Fruit fly (Drosophila melanogaster) whole organism, embryonic: ENCODE measurements around the gene fred.

Experiments used
- B-H2 ChIP-seq: fragments of 200-800 bp; sonication (Bioruptor generic); optimal IDR thresholded peaks from 2 replicates; lab custom pipeline; 2018; ENCODE audit warnings: missing biosample characterization, mild to moderate bottlenecking, missing genetic modification characterization
- CG10267 ChIP-seq: fragments of 200-800 bp; sonication (Bioruptor generic); optimal IDR thresholded peaks from 2 replicates; lab custom pipeline; 2018; ENCODE audit warnings: missing biosample characterization, mild to moderate bottlenecking, missing genetic modification characterization, moderate library complexity
- CG10321 ChIP-seq: fragments of 200-800 bp; sonication (Bioruptor generic); IDR thresholded peaks from 2 replicates; pipeline ENCODE4 v1.3.6; 2022; ENCODE audit warnings: missing biosample characterization, missing genetic modification characterization
- CG10431 ChIP-seq: fragments of 200-800 bp; sonication (Bioruptor generic); optimal IDR thresholded peaks from 3 replicates; lab custom pipeline; 2018; ENCODE audit warnings: missing biosample characterization, mild to moderate bottlenecking, missing genetic modification characterization
- CG11093 ChIP-seq: fragments of 200-800 bp; sonication (Bioruptor generic); IDR thresholded peaks from 3 replicates; pipeline ENCODE4 v1.3.6; 2022; ENCODE audit warnings: missing biosample characterization, missing genetic modification characterization
- CG11456 ChIP-seq: fragments of 200-800 bp; sonication (Bioruptor generic); IDR thresholded peaks from 3 replicates; pipeline ENCODE4 v1.3.6; 2022; ENCODE audit warnings: missing biosample characterization, missing genetic modification characterization
- CG11696 ChIP-seq: fragments of 200-800 bp; sonication (Bioruptor generic); IDR thresholded peaks from 2 replicates; pipeline ENCODE4 v1.3.6; 2022; ENCODE audit warnings: missing biosample characterization, missing genetic modification characterization
- CG1233 ChIP-seq: fragments of 200-800 bp; sonication (Bioruptor generic); optimal IDR thresholded peaks from 4 replicates; lab custom pipeline; 2018; ENCODE audit warnings: missing biosample characterization, mild to moderate bottlenecking, missing genetic modification characterization
- CG12659 ChIP-seq: fragments of 200-800 bp; sonication (Bioruptor generic); optimal IDR thresholded peaks from 3 replicates; lab custom pipeline; 2017; ENCODE audit warnings: mild to moderate bottlenecking, missing biosample characterization, missing genetic modification reagents, missing genetic modification characterization
- CG13894 ChIP-seq: fragments of 200-800 bp; sonication (Bioruptor generic); optimal IDR thresholded peaks from 3 replicates; lab custom pipeline; 2018; ENCODE audit warnings: missing biosample characterization, mild to moderate bottlenecking, missing genetic modification characterization, moderate library complexity
- CG14965 ChIP-seq: fragments of 200-800 bp; sonication (Bioruptor generic); optimal IDR thresholded peaks from 2 replicates; lab custom pipeline; 2016; ENCODE audit warnings: missing biosample characterization, missing genetic modification characterization, borderline replicate concordance
- CG1647 ChIP-seq: fragments of 200-800 bp; sonication (Bioruptor generic); optimal IDR thresholded peaks from 3 replicates; lab custom pipeline; 2016; ENCODE audit warnings: missing biosample characterization, missing genetic modification characterization
- CG17829 ChIP-seq: fragments of 200-800 bp; optimal IDR thresholded peaks from 2 replicates; lab custom pipeline; 2019; ENCODE audit warnings: missing biosample characterization, mild to moderate bottlenecking, missing genetic modification characterization, moderate library complexity
- CG2116 ChIP-seq: fragments of 200-800 bp; sonication (Bioruptor generic); optimal IDR thresholded peaks from 3 replicates; lab custom pipeline; 2018; ENCODE audit warnings: missing biosample characterization, mild to moderate bottlenecking, missing genetic modification characterization
- CG31365 ChIP-seq: fragments of 200-800 bp; sonication (Bioruptor generic); optimal IDR thresholded peaks from 2 replicates; lab custom pipeline; 2018; ENCODE audit warnings: missing biosample characterization, mild to moderate bottlenecking, missing genetic modification characterization
- CG3163 ChIP-seq: fragments of 200-800 bp; sonication (Bioruptor generic); optimal IDR thresholded peaks from 3 replicates; lab custom pipeline; 2016; ENCODE audit warnings: missing biosample characterization, missing genetic modification characterization
- CG32772 ChIP-seq: fragments of 200-800 bp; sonication (Bioruptor generic); IDR thresholded peaks from 2 replicates; pipeline ENCODE4 v1.3.6; 2022; ENCODE audit warnings: missing biosample characterization, missing genetic modification characterization
- CG3281 ChIP-seq: fragments of 200-800 bp; sonication (Bioruptor generic); optimal IDR thresholded peaks from 3 replicates; lab custom pipeline; 2017; ENCODE audit warnings: missing biosample characterization, mild to moderate bottlenecking, missing genetic modification characterization
- CG33213 ChIP-seq: fragments of 200-800 bp; sonication (Bioruptor generic); optimal IDR thresholded peaks from 3 replicates; lab custom pipeline; 2016; ENCODE audit warnings: missing biosample characterization, missing genetic modification characterization
- CG33557 ChIP-seq: fragments of 200-800 bp; sonication (Bioruptor generic); optimal IDR thresholded peaks from 2 replicates; lab custom pipeline; 2019; ENCODE audit warnings: missing biosample characterization, mild to moderate bottlenecking, missing genetic modification characterization, moderate library complexity
- CG4617 ChIP-seq: fragments of 200-800 bp; sonication (Bioruptor generic); optimal IDR thresholded peaks from 3 replicates; lab custom pipeline; 2016; ENCODE audit warnings: missing biosample characterization, missing genetic modification characterization, borderline replicate concordance
- CG4707 ChIP-seq: fragments of 200-800 bp; sonication (Bioruptor generic); optimal IDR thresholded peaks from 2 replicates; lab custom pipeline; 2018; ENCODE audit warnings: missing biosample characterization, mild to moderate bottlenecking, missing genetic modification characterization, moderate library complexity
- CG6791 ChIP-seq: fragments of 200-800 bp; sonication (Bioruptor generic); IDR thresholded peaks from 3 replicates; pipeline ENCODE4 v1.3.6; 2022; ENCODE audit warnings: missing biosample characterization, missing genetic modification characterization; ENCODE audit not compliant: partially characterized antibody
- Chrac-16 ChIP-seq: fragments of 200-800 bp; sonication (Bioruptor generic); optimal IDR thresholded peaks from 3 replicates; lab custom pipeline; 2016; ENCODE audit warnings: missing biosample characterization, missing genetic modification characterization
- D19B ChIP-seq: fragments of 200-800 bp; sonication (Bioruptor generic); optimal IDR thresholded peaks from 2 replicates; lab custom pipeline; 2017; ENCODE audit warnings: missing biosample characterization, mild to moderate bottlenecking, missing genetic modification characterization
- Deaf1 ChIP-seq: fragments of 200-800 bp; optimal IDR thresholded peaks from 3 replicates; lab custom pipeline; 2019; ENCODE audit warnings: missing biosample characterization, mild to moderate bottlenecking, missing genetic modification characterization, moderate library complexity
- Dip3 ChIP-seq: fragments of 200-800 bp; sonication (Bioruptor generic); optimal IDR thresholded peaks from 3 replicates; lab custom pipeline; 2016; ENCODE audit warnings: missing biosample characterization, missing genetic modification characterization
- Fer1 ChIP-seq: fragments of 200-800 bp; sonication (Bioruptor generic); optimal IDR thresholded peaks from 2 replicates; lab custom pipeline; 2017; ENCODE audit warnings: missing biosample characterization, mild to moderate bottlenecking, missing genetic modification characterization
- HmgD ChIP-seq: fragments of 200-800 bp; sonication (Bioruptor generic); optimal IDR thresholded peaks from 3 replicates; lab custom pipeline; 2016; ENCODE audit warnings: missing biosample characterization, missing genetic modification characterization
- Lpt ChIP-seq: fragments of >200 bp; optimal IDR thresholded peaks from 2 replicates; lab custom pipeline; 2018; ENCODE audit warnings: missing biosample characterization, missing genetic modification characterization
- Oaz ChIP-seq: fragments of 200-800 bp; sonication (Bioruptor generic); IDR thresholded peaks from 2 replicates; pipeline ENCODE4 v1.3.6; 2022; ENCODE audit warnings: missing biosample characterization, missing genetic modification characterization
- Sry-β ChIP-seq: fragments of 200-800 bp; sonication (Bioruptor generic); optimal IDR thresholded peaks from 2 replicates; lab custom pipeline; 2018; ENCODE audit warnings: missing biosample characterization, mild to moderate bottlenecking, missing genetic modification characterization, moderate library complexity
- ash1 ChIP-seq: fragments of 200-800 bp; sonication (Bioruptor generic); optimal IDR thresholded peaks from 2 replicates; lab custom pipeline; 2018; ENCODE audit warnings: missing biosample characterization, mild to moderate bottlenecking, missing genetic modification characterization
- az2 ChIP-seq: fragments of 200-800 bp; sonication (Bioruptor generic); optimal IDR thresholded peaks from 3 replicates; lab custom pipeline; 2016; ENCODE audit warnings: missing biosample characterization, missing genetic modification characterization
- btn ChIP-seq: fragments of 200-800 bp; sonication (Bioruptor generic); optimal IDR thresholded peaks from 2 replicates; lab custom pipeline; 2016; ENCODE audit warnings: missing biosample characterization, missing genetic modification characterization
- chif ChIP-seq, 2 experiments: fragments of 200-800 bp; sonication (Bioruptor generic); optimal IDR thresholded peaks; 3 replicates each; lab custom pipeline; 2016; ENCODE audit warnings: missing biosample characterization in 2 of 2, missing genetic modification characterization in 2 of 2
- crc ChIP-seq: fragments of 200-800 bp; sonication (Bioruptor generic); optimal IDR thresholded peaks from 2 replicates; lab custom pipeline; 2016; ENCODE audit warnings: missing biosample characterization, missing genetic modification characterization
- croc ChIP-seq: fragments of 200-800 bp; sonication (Bioruptor generic); conservative IDR thresholded peaks from 3 replicates; pipeline ENCODE4 v1.3.6; 2022; ENCODE audit warnings: missing biosample characterization, missing genetic modification characterization
- dati ChIP-seq: fragments of 200-800 bp; sonication (Bioruptor generic); IDR thresholded peaks from 2 replicates; pipeline ENCODE4 v1.3.6; 2022; ENCODE audit warnings: missing biosample characterization, missing genetic modification characterization
- kay ChIP-seq: fragments of 200-800 bp; sonication (Bioruptor generic); optimal IDR thresholded peaks from 2 replicates; lab custom pipeline; 2016; ENCODE audit warnings: missing biosample characterization, missing genetic modification characterization
- lilli ChIP-seq: fragments of 200-800 bp; sonication (Bioruptor generic); optimal IDR thresholded peaks from 3 replicates; lab custom pipeline; 2016; ENCODE audit warnings: missing biosample characterization, missing genetic modification characterization
- maf-S ChIP-seq: fragments of 200-800 bp; sonication (Bioruptor generic); optimal IDR thresholded peaks from 2 replicates; lab custom pipeline; 2016; ENCODE audit warnings: missing biosample characterization, missing genetic modification characterization
- pum ChIP-seq: fragments of 200-800 bp; sonication (Bioruptor generic); optimal IDR thresholded peaks from 2 replicates; lab custom pipeline; 2016; ENCODE audit warnings: missing biosample characterization, missing genetic modification characterization
- schlank ChIP-seq: fragments of 200-800 bp; sonication (Bioruptor generic); optimal IDR thresholded peaks from 2 replicates; lab custom pipeline; 2018; ENCODE audit warnings: missing biosample characterization, mild to moderate bottlenecking, missing genetic modification characterization
- seq ChIP-seq: fragments of 200-800 bp; sonication (Bioruptor generic); IDR thresholded peaks from 2 replicates; pipeline ENCODE4 v1.3.6; 2022; ENCODE audit warnings: missing biosample characterization, missing genetic modification characterization
- sob ChIP-seq: fragments of 200-800 bp; sonication (Bioruptor generic); IDR thresholded peaks from 2 replicates; pipeline ENCODE4 v1.3.6; 2022; ENCODE audit warnings: missing biosample characterization, missing genetic modification characterization
- stwl ChIP-seq: fragments of 200-800 bp; sonication (Bioruptor generic); optimal IDR thresholded peaks from 3 replicates; lab custom pipeline; 2018; ENCODE audit warnings: missing biosample characterization, mild to moderate bottlenecking, missing genetic modification characterization, moderate library complexity
- usp ChIP-seq: fragments of >200 bp; optimal IDR thresholded peaks from 2 replicates; lab custom pipeline; 2017; ENCODE audit warnings: missing biosample characterization, missing genetic modification characterization
- vnd ChIP-seq: fragments of 200-800 bp; sonication (Bioruptor generic); IDR thresholded peaks from 3 replicates; pipeline ENCODE4 v1.3.6; 2022; ENCODE audit warnings: missing biosample characterization, missing genetic modification characterization; ENCODE audit not compliant: partially characterized antibody
- wdn ChIP-seq: fragments of 200-800 bp; sonication (Bioruptor generic); IDR thresholded peaks from 2 replicates; pipeline ENCODE4 v1.3.6; 2022; ENCODE audit warnings: missing biosample characterization, missing genetic modification characterization

The fred gene

dm6 chr2L:3872283-3872682 lies 119.2 kb downstream of the fred start, which contains the start of gene CG31957 (continued):
- peak; percentile 46 for TF ChIP-seq pum (GFP tag; lab: Kevin White, UChicago)
- TF ChIP-seq lilli (GFP tag; lab: Kevin White, UChicago), result peak; percentile 75
- TF ChIP-seq schlank (tag; lab: Kevin White, UChicago), result no peak
- peak; percentile 50 for TF ChIP-seq CG17829 (tag; lab: Kevin White, UChicago)
- peak; percentile 90 for TF ChIP-seq CG6791
- no peak for TF ChIP-seq CG11696 (GFP tag; lab: Robert Waterston, UW)
- TF ChIP-seq Fer1 (GFP tag; lab: Kevin White, UChicago), result no peak
- TF ChIP-seq CG10321 (GFP tag; lab: Robert Waterston, UW), result 0 out of 2 replicates have a peak, but pooled peaks have one; percentile 7
- TF ChIP-seq Lpt, result no peak
- peak; percentile 16 for TF ChIP-seq CG31365 (tag; lab: Kevin White, UChicago)
- peak; percentile 23 for TF ChIP-seq CG1647 (GFP tag; lab: Kevin White, UChicago)
- TF ChIP-seq CG11456 (GFP tag; lab: Robert Waterston, UW), result peak; percentile 86; the same call in 2 of the 3 replicates
- TF ChIP-seq chif (GFP tag; optimal IDR thresholded peaks at IDR 0.05; lab: Kevin White, UChicago), result peak; percentile 58 to 65
- no peak for TF ChIP-seq btn (GFP tag; lab: Kevin White, UChicago)
- TF ChIP-seq CG11093 (GFP tag; lab: Robert Waterston, UW), result no peak
- peak; percentile 84 for TF ChIP-seq CG2116 (GFP tag; lab: Kevin White, UChicago)
- TF ChIP-seq CG33213, result peak; percentile 58
- peak; percentile 36 for TF ChIP-seq crc (GFP tag; lab: Kevin White, UChicago)
- peak; percentile 95 for TF ChIP-seq CG10267 (tag; lab: Kevin White, UChicago)
- peak; percentile 10 for TF ChIP-seq az2 (GFP tag; lab: Kevin White, UChicago)
- TF ChIP-seq sob (GFP tag; lab: Robert Waterston, UW), result peak; percentile 89

- TF ChIP-seq CG1233 (GFP tag; lab: Kevin White, UChicago), result no peak
- TF ChIP-seq CG13894, result no peak
- TF ChIP-seq Sry-β, result no peak
- no peak for TF ChIP-seq dati
- TF ChIP-seq kay (GFP tag; lab: Kevin White, UChicago), result no peak
- no peak for TF ChIP-seq usp (GFP tag; lab: Kevin White, UChicago)
- TF ChIP-seq wdn, result no peak
- peak; percentile 62 for TF ChIP-seq stwl (tag; lab: Kevin White, UChicago)
- TF ChIP-seq CG32772, result no peak
- no peak for TF ChIP-seq Chrac-16 (GFP tag; lab: Kevin White, UChicago)
- no peak for TF ChIP-seq CG4707
- TF ChIP-seq seq, result no peak
- TF ChIP-seq CG33557 (GFP tag; lab: Kevin White, UChicago), result no peak
- no peak for TF ChIP-seq CG10431 (GFP tag; lab: Kevin White, UChicago)
- no peak for TF ChIP-seq Dip3
- no peak for TF ChIP-seq HmgD (GFP tag; lab: Kevin White, UChicago)
- TF ChIP-seq CG12659, result peak; percentile 4
- peak; percentile 89 for TF ChIP-seq vnd
- no peak for TF ChIP-seq D19B (GFP tag; lab: Kevin White, UChicago)
- no peak for TF ChIP-seq Oaz (GFP tag; lab: Robert Waterston, UW)
- TF ChIP-seq maf-S (GFP tag; lab: Kevin White, UChicago), result no peak
- no peak for TF ChIP-seq Deaf1 (tag; lab: Kevin White, UChicago)
- TF ChIP-seq croc (GFP tag; lab: Robert Waterston, UW), result no peak
- no peak for TF ChIP-seq CG3281 (GFP tag; lab: Kevin White, UChicago)
- TF ChIP-seq CG3163, result no peak
- TF ChIP-seq CG14965, result no peak
- TF ChIP-seq B-H2 (GFP tag; lab: Kevin White, UChicago), result no peak
- peak; percentile 74 for TF ChIP-seq CG4617
- no peak for TF ChIP-seq ash1 (GFP tag; lab: Kevin White, UChicago)
These were observed 123.9 kb downstream of the fred start, which contains the start of gene Cep97 for dm6 chr2L:3867474-3868082. Gene Cep97 (plus strand): TSS chr2L:3867697.
